Fruit fly (Drosophila melanogaster): ENCODE measurements around the gene CG43999.
A peak's percentile ranks its signal among the peaks of the same experiment; 100 is the strongest.

CG43999 gene

dm6 chr3R:23915042-23915428, 13.8 kb downstream of the CG43999 start (continued):
- TF ChIP-seq CG8632 (GFP tag; optimal IDR thresholded peaks at IDR 0.05) (peak; percentile 98), CG10631 (GFP tag; optimal IDR thresholded peaks at IDR 0.05) (peak; percentile 96), dac (GFP tag; optimal IDR thresholded peaks at IDR 0.05) (peak; percentile 21), lz (GFP tag; optimal IDR thresholded peaks at IDR 0.05) (peak; percentile 94), OdsH (GFP tag; optimal IDR thresholded peaks at IDR 0.05) (peak; percentile 96), ss (GFP tag; optimal IDR thresholded peaks at IDR 0.05) (peak; percentile 88 to 97), CG31627 (GFP tag; optimal IDR thresholded peaks at IDR 0.05) (peak; percentile 92), salr (GFP tag; optimal IDR thresholded peaks at IDR 0.05) (peak; percentile 82 to 95), Hr39 (GFP tag; optimal IDR thresholded peaks at IDR 0.05) (peak; percentile 91), Blimp-1 (GFP tag; optimal IDR thresholded peaks at IDR 0.05) (peak; percentile 74), Sox102F (GFP tag; optimal IDR thresholded peaks at IDR 0.05) (peak; percentile 94), CG11902 (GFP tag; optimal IDR thresholded peaks at IDR 0.05) (peak; percentile 94), spab (GFP tag; optimal IDR thresholded peaks at IDR 0.05) (peak; percentile 96), CG8119 (GFP tag; IDR thresholded peaks at IDR 0.05) (peak; percentile 77)

- TF ChIP-seq Eip93F (GFP tag; optimal IDR thresholded peaks at IDR 0.05) (peak; percentile 16), CG6163 (GFP tag; IDR thresholded peaks at IDR 0.05) (no peak), dsx (GFP tag; optimal IDR thresholded peaks at IDR 0.05; ENCODE audit: poor library complexity, severe bottlenecking) (no peak), OdsH (GFP tag; optimal IDR thresholded peaks at IDR 0.05) (no peak), CG6808 (GFP tag; optimal IDR thresholded peaks at IDR 0.05) (no peak), vri (GFP tag; optimal IDR thresholded peaks at IDR 0.05) (no peak), dac (GFP tag; optimal IDR thresholded peaks at IDR 0.05) (no peak)
Observed at dm6 chr3R:23914415-23915041, 14.3 kb downstream of the CG43999 start.

DNA sequence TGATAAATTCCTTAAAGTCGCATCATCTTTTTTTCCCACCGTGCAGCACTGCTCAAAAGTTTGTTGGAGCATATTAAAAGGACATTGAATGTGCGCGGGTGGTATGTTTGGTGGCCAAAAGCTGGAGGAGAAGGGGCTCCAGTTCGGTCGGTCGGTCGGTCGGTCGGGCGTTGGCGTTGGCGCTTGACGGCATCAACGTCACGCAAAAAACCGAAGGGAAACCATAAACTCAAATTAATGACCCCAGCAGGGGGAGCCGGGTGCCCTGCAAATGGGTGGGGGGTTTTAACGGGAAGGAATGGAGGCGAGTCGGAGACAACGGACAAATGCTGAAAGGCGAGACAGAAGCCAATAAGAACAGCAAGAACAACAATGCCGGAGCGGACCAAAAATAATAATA, 16.5 kb downstream of the CG43999 start:
- TF ChIP-seq Eip75B (GFP tag; optimal IDR thresholded peaks at IDR 0.05) (no peak), CG6163 (GFP tag; IDR thresholded peaks at IDR 0.05) (0 out of 3 replicates have a peak, but pooled peaks have one; percentile 16), CG6854 (GFP tag; optimal IDR thresholded peaks at IDR 0.05) (peak; percentile 12), CG3919 (GFP tag; optimal IDR thresholded peaks at IDR 0.05) (peak; percentile 6), Sox102F (GFP tag; optimal IDR thresholded peaks at IDR 0.05) (no peak), svp (GFP tag) (peak; percentile 39)

dm6 chr3R:23911073-23911690, 17.6 kb downstream of the CG43999 start:
- TF ChIP-seq CG6854 (GFP tag; optimal IDR thresholded peaks at IDR 0.05) (peak; percentile 7), fkh (GFP tag; optimal IDR thresholded peaks at IDR 0.05) (peak; percentile 19), Eip78C (GFP tag) (peak; percentile 37), fd59A (GFP tag; optimal IDR thresholded peaks at IDR 0.05) (no peak), CG9139 (GFP tag; optimal IDR thresholded peaks at IDR 0.05) (no peak)

- TF ChIP-seq salr (GFP tag; optimal IDR thresholded peaks at IDR 0.05) = no peak
- TF ChIP-seq fd85E (GFP tag; optimal IDR thresholded peaks at IDR 0.05) = no peak
- TF ChIP-seq Smox (GFP tag; optimal IDR thresholded peaks at IDR 0.05) = no peak
- no peak for TF ChIP-seq ss (GFP tag; optimal IDR thresholded peaks at IDR 0.05)
- peak; percentile 42 for TF ChIP-seq Eip78C (GFP tag)
- peak; percentile 2 for TF ChIP-seq CG3919 (GFP tag; optimal IDR thresholded peaks at IDR 0.05)
- no peak for TF ChIP-seq Ets21C (GFP tag; optimal IDR thresholded peaks at IDR 0.05)
- TF ChIP-seq dac (GFP tag; optimal IDR thresholded peaks at IDR 0.05) = peak; percentile 2
- TF ChIP-seq acj6 (GFP tag; optimal IDR thresholded peaks at IDR 0.05) = no peak
- TF ChIP-seq CG6808 (GFP tag; optimal IDR thresholded peaks at IDR 0.05) = no peak
- no peak for TF ChIP-seq cyc (GFP tag; optimal IDR thresholded peaks at IDR 0.05)
- peak; percentile 75 for TF ChIP-seq CG15336 (GFP tag; IDR thresholded peaks at IDR 0.05)
- TF ChIP-seq CG10669 (GFP tag; optimal IDR thresholded peaks at IDR 0.05) = no peak
- TF ChIP-seq eg (GFP tag; IDR thresholded peaks at IDR 0.05) = peak; percentile 40; the same call in 1 of the 3 replicates
- no peak for TF ChIP-seq CG11902 (GFP tag; optimal IDR thresholded peaks at IDR 0.05)
- no peak for TF ChIP-seq spab (GFP tag; optimal IDR thresholded peaks at IDR 0.05)
- no peak for TF ChIP-seq Blimp-1 (GFP tag; optimal IDR thresholded peaks at IDR 0.05)
- TF ChIP-seq CG8319 (GFP tag; optimal IDR thresholded peaks at IDR 0.05) = no peak
- TF ChIP-seq fkh (GFP tag; optimal IDR thresholded peaks at IDR 0.05) = no peak
- TF ChIP-seq vri (GFP tag; optimal IDR thresholded peaks at IDR 0.05) = no peak
- no peak for TF ChIP-seq Hr39 (GFP tag; optimal IDR thresholded peaks at IDR 0.05)
- no peak for TF ChIP-seq Lpt (GFP tag; optimal IDR thresholded peaks at IDR 0.05)
- no peak for TF ChIP-seq CG31627 (GFP tag; optimal IDR thresholded peaks at IDR 0.05)
- peak; percentile 35 for TF ChIP-seq CG6276 (GFP tag; optimal IDR thresholded peaks at IDR 0.05)
- no peak for TF ChIP-seq achi (GFP tag; optimal IDR thresholded peaks at IDR 0.05)
- TF ChIP-seq CG6854 (GFP tag; optimal IDR thresholded peaks at IDR 0.05) = no peak
Observed at dm6 chr3R:23910260-23910887, 18.4 kb downstream of the CG43999 start.
